Fruit fly (Drosophila melanogaster) whole organism, embryonic: ENCODE measurements around the gene CG9302.

Experiments
- Atf3 ChIP-seq: fragments of 200-800 bp; sonication (Bioruptor generic); optimal IDR thresholded peaks from 3 replicates; lab custom pipeline; 2016; ENCODE audit warnings: missing biosample characterization, missing genetic modification characterization
- CG10147 ChIP-seq: fragments of 200-800 bp; sonication (Bioruptor generic); optimal IDR thresholded peaks from 2 replicates; lab custom pipeline; 2019; ENCODE audit warnings: missing biosample characterization, mild to moderate bottlenecking, missing genetic modification characterization, moderate library complexity
- CG10267 ChIP-seq: fragments of 200-800 bp; sonication (Bioruptor generic); optimal IDR thresholded peaks from 2 replicates; lab custom pipeline; 2018; ENCODE audit warnings: missing biosample characterization, mild to moderate bottlenecking, missing genetic modification characterization, moderate library complexity
- CG1233 ChIP-seq: fragments of 200-800 bp; sonication (Bioruptor generic); optimal IDR thresholded peaks from 4 replicates; lab custom pipeline; 2018; ENCODE audit warnings: missing biosample characterization, mild to moderate bottlenecking, missing genetic modification characterization
- CG13424 ChIP-seq: fragments of 200-800 bp; sonication (Bioruptor generic); optimal IDR thresholded peaks from 2 replicates; lab custom pipeline; 2019; ENCODE audit warnings: missing biosample characterization, mild to moderate bottlenecking, missing genetic modification characterization, moderate library complexity
- CG13894 ChIP-seq: fragments of 200-800 bp; sonication (Bioruptor generic); optimal IDR thresholded peaks from 3 replicates; lab custom pipeline; 2018; ENCODE audit warnings: missing biosample characterization, mild to moderate bottlenecking, missing genetic modification characterization, moderate library complexity
- CG15073 ChIP-seq: fragments of 200-800 bp; sonication (Bioruptor generic); optimal IDR thresholded peaks from 2 replicates; lab custom pipeline; 2016; ENCODE audit warnings: missing biosample characterization, missing genetic modification characterization
- CG17802 ChIP-seq: fragments of 200-800 bp; sonication (Bioruptor generic); optimal IDR thresholded peaks from 2 replicates; lab custom pipeline; 2018; ENCODE audit warnings: missing biosample characterization, mild to moderate bottlenecking, missing genetic modification characterization, moderate library complexity
- CG18619 ChIP-seq: fragments of 200-800 bp; sonication (Bioruptor generic); optimal IDR thresholded peaks from 3 replicates; lab custom pipeline; 2017; ENCODE audit warnings: missing biosample characterization, mild to moderate bottlenecking, missing genetic modification characterization
- CG2202 ChIP-seq: fragments of 200-800 bp; sonication (Bioruptor generic); optimal IDR thresholded peaks from 2 replicates; lab custom pipeline; 2018; ENCODE audit warnings: missing biosample characterization, mild to moderate bottlenecking, missing genetic modification characterization
- CG32532 ChIP-seq: fragments of 200-800 bp; sonication (Bioruptor generic); IDR thresholded peaks from 2 replicates; pipeline ENCODE4 v1.3.6; 2022; ENCODE audit warnings: missing biosample characterization, missing genetic modification characterization
- CG33213 ChIP-seq: fragments of 200-800 bp; sonication (Bioruptor generic); optimal IDR thresholded peaks from 3 replicates; lab custom pipeline; 2016; ENCODE audit warnings: missing biosample characterization, missing genetic modification characterization
- CG43689 ChIP-seq: fragments of 200-800 bp; sonication (Bioruptor generic); IDR thresholded peaks from 2 replicates; pipeline ENCODE4 v1.3.6; 2022; ENCODE audit warnings: missing biosample characterization, missing genetic modification characterization
- CG4424 ChIP-seq: fragments of 200-800 bp; sonication (Bioruptor generic); optimal IDR thresholded peaks from 3 replicates; lab custom pipeline; 2016; ENCODE audit warnings: missing biosample characterization, missing genetic modification characterization
- CG4730 ChIP-seq: fragments of 200-800 bp; sonication (Bioruptor generic); IDR thresholded peaks from 2 replicates; pipeline ENCODE4 v1.3.6; 2022; ENCODE audit warnings: missing biosample characterization, missing genetic modification characterization
- CG6175 ChIP-seq: fragments of 200-800 bp; sonication (Bioruptor generic); IDR thresholded peaks from 3 replicates; pipeline ENCODE4 v1.3.6; 2022; ENCODE audit warnings: missing biosample characterization, missing genetic modification characterization
- CG7556 ChIP-seq: fragments of 200-800 bp; sonication (Bioruptor generic); optimal IDR thresholded peaks from 2 replicates; lab custom pipeline; 2017; ENCODE audit warnings: missing biosample characterization, mild to moderate bottlenecking, missing genetic modification characterization
- CG7928 ChIP-seq: fragments of 200-800 bp; sonication (Bioruptor generic); optimal IDR thresholded peaks from 2 replicates; lab custom pipeline; 2017; ENCODE audit warnings: missing biosample characterization, mild to moderate bottlenecking, missing genetic modification characterization
- CG7987 ChIP-seq: fragments of 200-800 bp; sonication (Bioruptor generic); optimal IDR thresholded peaks from 2 replicates; lab custom pipeline; 2018; ENCODE audit warnings: missing biosample characterization, mild to moderate bottlenecking, missing genetic modification characterization, moderate library complexity
- CG9727 ChIP-seq: fragments of 200-800 bp; sonication (Bioruptor generic); optimal IDR thresholded peaks from 3 replicates; lab custom pipeline; 2017; ENCODE audit warnings: missing biosample characterization, mild to moderate bottlenecking, missing genetic modification characterization
- CG9876 ChIP-seq: fragments of 200-800 bp; sonication (Bioruptor generic); optimal IDR thresholded peaks from 2 replicates; lab custom pipeline; 2016; ENCODE audit warnings: missing biosample characterization, missing genetic modification characterization
- CG9932 ChIP-seq: fragments of 200-800 bp; sonication (Bioruptor generic); IDR thresholded peaks from 2 replicates; pipeline ENCODE4 v1.3.6; 2022; ENCODE audit warnings: missing biosample characterization, missing genetic modification characterization
- Drgx ChIP-seq: fragments of 200-800 bp; sonication (Bioruptor generic); IDR thresholded peaks from 2 replicates; pipeline ENCODE4 v1.3.6; 2022; ENCODE audit warnings: missing biosample characterization, missing genetic modification characterization
- Hmx ChIP-seq: fragments of 200-800 bp; sonication (Bioruptor generic); optimal IDR thresholded peaks from 2 replicates; lab custom pipeline; 2016; ENCODE audit warnings: missing biosample characterization, missing genetic modification characterization
- Kr ChIP-seq: fragments of 200-800 bp; sonication (Bioruptor generic); optimal IDR thresholded peaks from 2 replicates; lab custom pipeline; 2017; ENCODE audit warnings: missing biosample characterization, mild to moderate bottlenecking, missing genetic modification characterization
- Meics ChIP-seq: fragments of 200-800 bp; sonication (Bioruptor generic); optimal IDR thresholded peaks from 2 replicates; lab custom pipeline; 2017; ENCODE audit warnings: missing biosample characterization, mild to moderate bottlenecking, missing genetic modification characterization
- NFAT ChIP-seq: fragments of 200-800 bp; sonication (Bioruptor generic); IDR thresholded peaks from 2 replicates; pipeline ENCODE4 v1.3.6; 2022; ENCODE audit warnings: missing biosample characterization, missing genetic modification characterization
- Neu2 ChIP-seq: fragments of 200-800 bp; sonication (Bioruptor generic); optimal IDR thresholded peaks from 3 replicates; lab custom pipeline; 2016; ENCODE audit warnings: missing biosample characterization, missing genetic modification characterization, borderline replicate concordance
- Opbp ChIP-seq: fragments of 200-800 bp; sonication (Bioruptor generic); IDR thresholded peaks from 3 replicates; pipeline ENCODE4 v1.3.6; 2022; ENCODE audit warnings: missing biosample characterization, missing genetic modification characterization; ENCODE audit not compliant: partially characterized antibody
- Stat92E ChIP-seq, 3 experiments: fragments of >200 bp in 2 of 3; fragments of 200-800 bp in 1 of 3; sonication (Bioruptor generic) in 1 of 3; optimal IDR thresholded peaks; 2 replicates each; lab custom pipeline; 2017 to 2019; ENCODE audit warnings: missing biosample characterization in 3 of 3, missing genetic modification characterization in 3 of 3, mild to moderate bottlenecking in 1 of 3, moderate library complexity in 1 of 3
- bcd ChIP-seq: fragments of 200-800 bp; sonication (Bioruptor generic); optimal IDR thresholded peaks from 2 replicates; lab custom pipeline; 2017; ENCODE audit warnings: missing biosample characterization, mild to moderate bottlenecking, missing genetic modification characterization
- cato ChIP-seq: fragments of 200-800 bp; sonication (Bioruptor generic); optimal IDR thresholded peaks from 2 replicates; lab custom pipeline; 2016; ENCODE audit warnings: missing biosample characterization, missing genetic modification characterization, borderline replicate concordance
- chm ChIP-seq: fragments of 200-800 bp; sonication (Bioruptor generic); IDR thresholded peaks from 2 replicates; pipeline ENCODE4 v1.3.6; 2022; ENCODE audit warnings: missing biosample characterization, missing genetic modification characterization
- crc ChIP-seq: fragments of 200-800 bp; sonication (Bioruptor generic); optimal IDR thresholded peaks from 2 replicates; lab custom pipeline; 2016; ENCODE audit warnings: missing biosample characterization, missing genetic modification characterization
- crp ChIP-seq, 2 experiments: fragments of 200-800 bp; sonication (Bioruptor generic); optimal IDR thresholded peaks; 2 replicates in 1 of 2; 3 replicates in 1 of 2; lab custom pipeline; 2017; ENCODE audit warnings: missing biosample characterization in 2 of 2, missing genetic modification characterization in 2 of 2, mild to moderate bottlenecking in 1 of 2, moderate library complexity in 1 of 2
- da ChIP-seq: fragments of 200-800 bp; sonication (Bioruptor generic); optimal IDR thresholded peaks from 2 replicates; lab custom pipeline; 2016; ENCODE audit warnings: missing biosample characterization, missing genetic modification characterization
- esg ChIP-seq: fragments of 200-800 bp; sonication (Bioruptor generic); conservative IDR thresholded peaks from 2 replicates; pipeline ENCODE4 v1.3.6; 2022; ENCODE audit warnings: missing biosample characterization, missing genetic modification characterization
- eyg ChIP-seq: fragments of 200-800 bp; sonication (Bioruptor generic); optimal IDR thresholded peaks from 3 replicates; lab custom pipeline; 2016; ENCODE audit warnings: missing biosample characterization, missing genetic modification characterization
- fd3F ChIP-seq: fragments of 200-800 bp; sonication (Bioruptor generic); optimal IDR thresholded peaks from 2 replicates; lab custom pipeline; 2018; ENCODE audit warnings: missing biosample characterization, mild to moderate bottlenecking, missing genetic modification characterization, moderate library complexity
- ftz-f1 ChIP-seq: fragments of 200-800 bp; sonication (Bioruptor generic); optimal IDR thresholded peaks from 2 replicates; lab custom pipeline; 2016; ENCODE audit warnings: missing biosample characterization, missing genetic modification characterization
- gce ChIP-seq: fragments of 200-800 bp; sonication (Bioruptor generic); IDR thresholded peaks from 3 replicates; pipeline ENCODE4 v1.3.6; 2022; ENCODE audit warnings: missing biosample characterization, missing genetic modification characterization
- gem ChIP-seq: fragments of 200-800 bp; sonication (Bioruptor generic); optimal IDR thresholded peaks from 2 replicates; lab custom pipeline; 2019; ENCODE audit warnings: missing biosample characterization, mild to moderate bottlenecking, missing genetic modification characterization, moderate library complexity
- gfzf ChIP-seq: fragments of 200-800 bp; sonication (Bioruptor generic); optimal IDR thresholded peaks from 2 replicates; lab custom pipeline; 2016; ENCODE audit warnings: missing biosample characterization, mild to moderate bottlenecking, missing genetic modification characterization, moderate library complexity
- insv ChIP-seq, 2 experiments: fragments of 200-800 bp; sonication (Bioruptor generic); optimal IDR thresholded peaks; 3 replicates each; lab custom pipeline; 2016 to 2018; ENCODE audit warnings: missing biosample characterization in 2 of 2, missing genetic modification characterization in 2 of 2
- jing ChIP-seq: fragments of 200-800 bp; sonication (Bioruptor generic); optimal IDR thresholded peaks from 2 replicates; lab custom pipeline; 2018; ENCODE audit warnings: missing biosample characterization, mild to moderate bottlenecking, missing genetic modification characterization
- mld ChIP-seq: fragments of 200-800 bp; sonication (Bioruptor generic); IDR thresholded peaks from 3 replicates; pipeline ENCODE4 v1.3.6; 2022; ENCODE audit warnings: missing biosample characterization, missing genetic modification characterization; ENCODE audit not compliant: partially characterized antibody
- nau ChIP-seq: fragments of 200-800 bp; sonication (Bioruptor generic); optimal IDR thresholded peaks from 3 replicates; lab custom pipeline; 2017; ENCODE audit warnings: missing biosample characterization, mild to moderate bottlenecking, missing genetic modification characterization, missing genetic modification reagents
- tna ChIP-seq: fragments of 200-800 bp; sonication (Bioruptor generic); IDR thresholded peaks from 2 replicates; pipeline ENCODE4 v1.3.6; 2022; ENCODE audit warnings: missing biosample characterization, missing genetic modification characterization; ENCODE audit not compliant: partially characterized antibody
- wek ChIP-seq: fragments of 200-800 bp; sonication (Bioruptor generic); optimal IDR thresholded peaks from 3 replicates; lab custom pipeline; 2018; ENCODE audit warnings: missing biosample characterization, mild to moderate bottlenecking, missing genetic modification characterization, moderate library complexity

The CG9302 gene

dm6 chr2L:13387255-13387654 lies 8.9 kb upstream of the CG9302 start, which contains the start of the genes Ing5 and CG7099 (continued):
- peak; percentile 98 for TF ChIP-seq CG32532 (GFP tag; lab: Robert Waterston, UW)
- TF ChIP-seq Atf3: peak; percentile 90
- TF ChIP-seq gfzf: peak; percentile 4
- TF ChIP-seq fd3F (GFP tag; lab: Kevin White, UChicago): peak; percentile 96
- peak; percentile 95 for TF ChIP-seq NFAT
- peak; percentile 81 for TF ChIP-seq CG33213 (GFP tag; lab: Kevin White, UChicago)
- TF ChIP-seq CG18619 (GFP tag; lab: Kevin White, UChicago): peak; percentile 94
- peak; percentile 99 for TF ChIP-seq CG9932 (GFP tag; lab: Robert Waterston, UW)
- peak in 1 of 3 experiments; percentile 71 for TF ChIP-seq Stat92E (GFP tag; optimal IDR thresholded peaks at IDR 0.05; lab: Kevin White, UChicago)
- TF ChIP-seq crp (GFP tag; optimal IDR thresholded peaks at IDR 0.05; lab: Kevin White, UChicago): peak; percentile 70 to 88
- peak; percentile 94 for TF ChIP-seq esg (GFP tag; lab: Robert Waterston, UW)
- TF ChIP-seq Opbp: peak; percentile 65; the same call in 2 of the 3 replicates
- TF ChIP-seq CG4730 (GFP tag; lab: Robert Waterston, UW): peak; percentile 97
- TF ChIP-seq jing (GFP tag; lab: Kevin White, UChicago): peak; percentile 89
- TF ChIP-seq mld (GFP tag; lab: Robert Waterston, UW): no peak
- TF ChIP-seq crc (GFP tag; lab: Kevin White, UChicago): peak; percentile 68
- TF ChIP-seq CG6175 (GFP tag; lab: Robert Waterston, UW): peak; percentile 90
- TF ChIP-seq bcd: peak; percentile 95
- TF ChIP-seq CG13894 (tag; lab: Kevin White, UChicago): peak; percentile 96
- peak; percentile 94 for TF ChIP-seq CG1233 (GFP tag; lab: Kevin White, UChicago)
- peak in 1 of 2 experiments; percentile 73 for TF ChIP-seq insv (GFP tag; optimal IDR thresholded peaks at IDR 0.05; lab: Kevin White, UChicago)
- TF ChIP-seq gem: peak; percentile 99
- TF ChIP-seq gce (GFP tag; lab: Robert Waterston, UW): peak; percentile 90
- TF ChIP-seq nau (GFP tag; lab: Kevin White, UChicago): no peak
- TF ChIP-seq CG7928: peak; percentile 77
- peak; percentile 92 for TF ChIP-seq CG7556 (GFP tag; lab: Kevin White, UChicago)
- peak; percentile 88 for TF ChIP-seq Drgx (GFP tag; lab: Robert Waterston, UW)
- TF ChIP-seq CG13424 (tag; lab: Kevin White, UChicago): peak; percentile 97
- TF ChIP-seq ftz-f1: peak; percentile 18
- peak; percentile 75 for TF ChIP-seq CG9876 (GFP tag; lab: Kevin White, UChicago)
- TF ChIP-seq tna: no peak
- TF ChIP-seq Hmx (GFP tag; lab: Kevin White, UChicago): peak; percentile 88
- peak; percentile 96 for TF ChIP-seq CG4424 (GFP tag; lab: Kevin White, UChicago)
- TF ChIP-seq CG9727: peak; percentile 96
- peak; percentile 95 for TF ChIP-seq Meics (GFP tag; lab: Kevin White, UChicago)
- TF ChIP-seq CG43689 (GFP tag; lab: Robert Waterston, UW): peak; percentile 91
- peak; percentile 81 for TF ChIP-seq CG15073
- peak; percentile 91 for TF ChIP-seq CG10267 (tag; lab: Kevin White, UChicago)
- TF ChIP-seq chm: peak; percentile 94
- no peak for TF ChIP-seq Neu2 (GFP tag; lab: Kevin White, UChicago)
- TF ChIP-seq CG10147 (GFP tag; lab: Kevin White, UChicago): peak; percentile 93
- TF ChIP-seq Kr (GFP tag; lab: Kevin White, UChicago): no peak
- peak; percentile 94 for TF ChIP-seq cato (GFP tag; lab: Kevin White, UChicago)
- peak; percentile 87 for TF ChIP-seq CG17802
- peak; percentile 68 for TF ChIP-seq eyg (GFP tag; lab: Kevin White, UChicago)
- TF ChIP-seq CG2202: peak; percentile 90
- TF ChIP-seq CG7987 (GFP tag; lab: Kevin White, UChicago): peak; percentile 89
- TF ChIP-seq wek (GFP tag; lab: Kevin White, UChicago): peak; percentile 74
- peak; percentile 83 for TF ChIP-seq da
